Fruit fly (Drosophila melanogaster) ovary, adult (tissue): Measurements from ENCODE around the gene Pop5.

ENCODE experiments used
- CG17801 ChIP-seq: fragments of 200-800 bp; optimal IDR thresholded peaks from 2 replicates; lab custom pipeline; 2019; ENCODE audit warnings: missing biosample characterization, mild to moderate bottlenecking, missing genetic modification characterization, moderate library complexity; ENCODE audit not compliant: partially characterized antibody

The Pop5 gene

DNA sequence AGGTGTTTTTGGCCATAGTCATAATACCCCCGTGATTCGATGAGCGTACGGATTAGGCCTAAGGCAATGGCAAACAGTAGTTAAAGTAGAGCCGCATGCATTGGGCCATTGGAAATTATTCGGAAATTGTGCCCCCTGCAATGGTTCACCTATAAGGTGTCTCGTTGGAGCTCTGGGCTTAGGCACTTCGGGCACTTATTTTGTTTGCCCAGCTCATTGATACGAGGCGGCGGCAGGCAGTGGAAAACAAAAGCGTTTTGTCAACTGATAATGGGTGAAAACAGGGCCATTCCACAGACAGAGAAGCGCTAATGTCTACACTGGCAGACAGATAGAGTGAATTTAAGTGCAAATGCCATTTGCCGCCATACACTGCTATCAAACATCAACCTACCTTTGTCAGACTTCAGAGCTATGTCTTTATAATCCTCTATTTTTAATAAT lies 38.6 kb downstream of the Pop5 start:
- TF ChIP-seq CG17801, result no peak

DNA sequence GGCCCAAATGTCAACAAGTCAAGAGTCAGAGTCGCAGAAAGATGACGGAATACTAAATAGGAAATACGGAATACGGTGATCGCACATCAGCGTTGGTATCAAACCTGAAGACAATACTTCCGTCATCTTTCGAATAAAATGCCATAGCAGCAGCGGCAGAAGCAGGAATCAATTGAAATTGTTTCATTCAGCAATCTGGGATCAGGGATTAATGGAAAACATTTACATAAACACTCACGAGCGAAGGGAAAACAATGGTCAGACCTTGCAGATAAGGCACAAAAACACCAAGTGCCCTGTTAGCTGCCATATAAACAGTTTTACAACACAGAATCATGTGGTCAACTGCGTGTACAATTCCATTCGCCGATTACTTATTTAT lies 39.4 kb downstream of the Pop5 start:
- no peak for TF ChIP-seq CG17801

dm6 chr3L:17004765-17005414 lies 39.9 kb downstream of the Pop5 start:
- TF ChIP-seq CG17801, result no peak

DNA sequence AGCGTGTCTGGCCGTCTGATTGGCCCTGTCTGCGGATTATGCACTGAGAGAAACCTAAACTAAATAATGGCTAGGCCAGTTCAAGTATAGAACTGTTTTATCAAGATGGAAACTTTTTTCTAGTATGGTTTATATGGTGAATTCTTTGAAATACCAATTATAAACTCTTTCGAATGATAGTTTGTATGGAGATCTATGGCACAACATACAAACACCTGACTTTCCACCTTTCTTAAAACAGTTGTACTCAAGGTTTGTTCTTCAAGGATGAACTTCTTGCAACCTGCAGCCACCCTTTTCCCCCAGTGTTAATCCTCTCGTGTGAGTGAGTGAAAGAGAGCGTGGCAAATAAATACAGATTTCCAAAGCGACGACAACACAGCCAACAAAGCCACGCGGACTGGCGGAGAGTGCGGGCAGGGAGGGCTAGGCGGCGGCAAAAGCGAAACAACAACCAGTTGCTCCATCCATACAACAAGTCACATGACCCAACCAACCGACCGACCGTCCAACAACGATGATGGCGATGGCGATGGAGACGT lies 40.5 kb downstream of the Pop5 start:
- no peak for TF ChIP-seq CG17801

DNA sequence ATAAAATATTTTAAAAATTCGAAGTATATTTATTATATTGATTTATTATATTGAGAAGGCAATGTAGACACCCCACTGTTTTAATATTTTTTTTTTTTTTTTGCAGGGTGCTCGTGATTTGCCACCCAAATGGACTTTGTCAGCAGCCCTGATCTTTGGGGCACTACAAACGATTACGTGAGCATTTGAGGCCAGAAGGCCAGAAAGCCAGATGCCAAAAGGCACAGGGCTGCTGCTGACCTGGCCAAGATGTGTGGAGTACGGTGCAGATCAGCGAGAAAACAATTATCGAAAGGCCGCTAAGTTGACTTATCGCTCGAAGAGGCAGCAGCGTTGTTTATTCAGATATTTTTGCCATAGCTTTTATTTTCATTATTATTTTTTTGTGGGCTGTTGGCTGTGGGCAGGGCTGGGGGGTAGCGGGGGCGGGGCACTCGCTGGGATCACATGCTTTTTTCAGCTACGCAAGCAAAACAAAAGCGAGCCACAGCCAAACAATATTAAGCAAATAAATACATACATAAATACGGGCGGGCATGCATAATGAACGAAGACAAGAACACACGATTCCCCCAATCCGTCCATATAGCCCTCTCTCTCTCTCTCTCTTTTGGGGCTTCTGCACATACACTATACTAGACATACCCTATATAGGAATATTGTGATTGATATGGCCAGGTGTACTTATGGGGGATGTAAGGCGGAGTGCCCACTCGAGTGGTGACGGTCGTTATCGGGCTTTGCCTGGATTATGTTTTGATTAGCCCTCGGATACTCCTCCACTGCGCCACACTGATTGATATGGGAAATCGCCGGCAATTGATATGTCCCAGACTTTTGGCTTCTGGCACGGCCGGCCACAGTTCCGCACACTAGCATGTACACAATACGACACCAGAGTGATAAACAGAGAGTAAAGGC lies 41.3 kb downstream of the Pop5 start:
- peak; percentile 29 for TF ChIP-seq CG17801

DNA sequence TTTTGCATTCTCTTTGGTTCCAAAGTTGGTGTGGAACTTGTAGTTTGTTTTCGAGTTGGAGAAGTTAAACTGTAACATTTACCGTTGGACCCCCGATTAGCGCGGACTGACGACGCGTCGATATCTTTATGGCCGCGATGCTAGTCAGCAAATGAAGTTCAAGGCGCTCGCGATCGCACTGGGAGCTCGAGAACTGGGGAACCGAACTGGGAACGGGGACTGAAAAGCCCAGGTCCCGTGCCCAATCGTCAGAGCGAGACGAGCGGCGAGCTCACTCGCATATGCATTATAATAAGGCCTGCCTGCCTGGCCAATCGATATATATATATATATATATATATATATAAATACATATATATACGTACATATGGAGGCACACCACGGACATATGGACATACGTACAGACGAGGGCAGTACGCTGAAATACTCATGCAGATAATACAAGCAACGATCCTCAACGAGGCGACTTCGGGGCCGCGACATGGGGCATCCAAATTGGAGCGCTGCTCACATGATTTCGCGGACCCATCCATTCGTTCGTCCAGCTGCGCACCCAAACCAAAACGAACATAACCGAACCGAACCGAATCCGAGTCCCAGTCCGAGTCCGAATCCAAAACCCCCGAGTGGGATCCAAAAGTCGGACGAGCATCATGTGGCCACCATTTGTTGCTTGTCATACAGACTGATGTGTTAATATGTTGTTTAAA lies 42.5 kb downstream of the Pop5 start:
- no peak for TF ChIP-seq CG17801

dm6 chr3L:17001055-17001454 lies 43.8 kb downstream of the Pop5 start:
- TF ChIP-seq CG17801, result no peak

DNA sequence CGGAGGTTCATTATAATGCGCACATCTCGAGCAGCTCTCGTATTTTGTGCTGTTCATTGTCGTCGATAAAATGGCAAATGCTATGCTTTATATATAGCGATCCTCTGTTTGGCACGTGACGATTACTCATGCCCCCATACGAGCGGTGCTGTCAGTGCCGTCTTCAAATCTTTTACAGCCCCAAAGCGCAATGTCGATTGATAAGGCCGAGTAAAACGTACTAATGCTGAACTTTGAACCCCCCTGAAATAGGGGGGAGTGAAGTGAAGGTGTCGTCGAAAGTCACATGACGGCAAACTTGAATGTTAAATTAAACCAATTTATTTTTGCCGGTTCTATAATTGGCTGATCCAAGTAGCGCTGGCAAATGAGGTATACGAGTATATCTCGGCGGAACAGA lies 44.5 kb downstream of the Pop5 start:
- TF ChIP-seq CG17801, result peak; percentile 33

dm6 chr3L:16994805-16995204 lies 50.0 kb downstream of the Pop5 start:
- TF ChIP-seq CG17801, result no peak
